Fruit fly (Drosophila melanogaster) whole organism, embryonic: Measurements from ENCODE around the gene CG4041.

Experiments used
- C15 ChIP-seq: fragments of 200-800 bp; sonication (Bioruptor generic); IDR thresholded peaks from 3 replicates; pipeline ENCODE4 v1.3.6; 2022; ENCODE audit warnings: missing biosample characterization, missing genetic modification characterization
- CG10979 ChIP-seq: fragments of 200-800 bp; sonication (Bioruptor generic); optimal IDR thresholded peaks from 2 replicates; lab custom pipeline; 2018; ENCODE audit warnings: missing biosample characterization, mild to moderate bottlenecking, missing genetic modification characterization, moderate library complexity
- CG11560 ChIP-seq: fragments of 200-800 bp; sonication (Bioruptor generic); IDR thresholded peaks from 3 replicates; pipeline ENCODE4 v1.3.6; 2022; ENCODE audit warnings: missing biosample characterization, missing genetic modification characterization
- CG14050 ChIP-seq: fragments of 200-800 bp; sonication (Bioruptor generic); IDR thresholded peaks from 3 replicates; pipeline ENCODE4 v1.3.6; 2022; ENCODE audit warnings: missing biosample characterization, missing genetic modification characterization
- CG14441 ChIP-seq: fragments of 200-800 bp; sonication (Bioruptor generic); IDR thresholded peaks from 2 replicates; pipeline ENCODE4 v1.3.6; 2022; ENCODE audit warnings: missing biosample characterization, missing genetic modification characterization
- CG14965 ChIP-seq: fragments of 200-800 bp; sonication (Bioruptor generic); optimal IDR thresholded peaks from 2 replicates; lab custom pipeline; 2016; ENCODE audit warnings: missing biosample characterization, missing genetic modification characterization, borderline replicate concordance
- CG17612 ChIP-seq: fragments of 200-800 bp; sonication (Bioruptor generic); IDR thresholded peaks from 2 replicates; pipeline ENCODE4 v1.3.6; 2022; ENCODE audit warnings: missing biosample characterization, missing genetic modification characterization
- CG17802 ChIP-seq: fragments of 200-800 bp; sonication (Bioruptor generic); optimal IDR thresholded peaks from 2 replicates; lab custom pipeline; 2018; ENCODE audit warnings: missing biosample characterization, mild to moderate bottlenecking, missing genetic modification characterization, moderate library complexity
- CG2712 ChIP-seq: fragments of 200-800 bp; optimal IDR thresholded peaks from 3 replicates; lab custom pipeline; 2019; ENCODE audit warnings: missing biosample characterization, mild to moderate bottlenecking, missing genetic modification characterization, moderate library complexity
- CG2875 ChIP-seq: fragments of 200-800 bp; sonication (Bioruptor generic); optimal IDR thresholded peaks from 2 replicates; lab custom pipeline; 2017; ENCODE audit warnings: missing biosample characterization, mild to moderate bottlenecking, missing genetic modification characterization, missing genetic modification reagents
- CG4404 ChIP-seq: fragments of 200-800 bp; sonication (Bioruptor generic); IDR thresholded peaks from 2 replicates; pipeline ENCODE4 v1.3.6; 2022; ENCODE audit warnings: missing biosample characterization, missing genetic modification characterization
- CG4707 ChIP-seq: fragments of 200-800 bp; sonication (Bioruptor generic); optimal IDR thresholded peaks from 2 replicates; lab custom pipeline; 2018; ENCODE audit warnings: missing biosample characterization, mild to moderate bottlenecking, missing genetic modification characterization, moderate library complexity
- CG6689 ChIP-seq: fragments of 200-800 bp; sonication (Bioruptor generic); IDR thresholded peaks from 2 replicates; pipeline ENCODE4 v1.3.6; 2022; ENCODE audit warnings: missing biosample characterization, missing genetic modification characterization
- CG7786 ChIP-seq: fragments of 200-800 bp; sonication (Bioruptor generic); optimal IDR thresholded peaks from 2 replicates; lab custom pipeline; 2016; ENCODE audit warnings: missing biosample characterization, missing genetic modification characterization
- CG9727 ChIP-seq: fragments of 200-800 bp; sonication (Bioruptor generic); optimal IDR thresholded peaks from 3 replicates; lab custom pipeline; 2017; ENCODE audit warnings: missing biosample characterization, mild to moderate bottlenecking, missing genetic modification characterization
- Camta ChIP-seq: fragments of 200-800 bp; sonication (Bioruptor generic); optimal IDR thresholded peaks from 2 replicates; lab custom pipeline; 2016; ENCODE audit warnings: missing biosample characterization, missing genetic modification characterization
- D19A ChIP-seq: fragments of 200-800 bp; optimal IDR thresholded peaks from 3 replicates; lab custom pipeline; 2019; ENCODE audit warnings: missing biosample characterization, mild to moderate bottlenecking, missing genetic modification characterization, moderate library complexity
- D19B ChIP-seq: fragments of 200-800 bp; sonication (Bioruptor generic); optimal IDR thresholded peaks from 2 replicates; lab custom pipeline; 2017; ENCODE audit warnings: missing biosample characterization, mild to moderate bottlenecking, missing genetic modification characterization
- ERR ChIP-seq: fragments of 200-800 bp; sonication (Bioruptor generic); optimal IDR thresholded peaks from 2 replicates; lab custom pipeline; 2016; ENCODE audit warnings: missing biosample characterization, missing genetic modification characterization
- HmgZ ChIP-seq: fragments of 200-800 bp; sonication (Bioruptor generic); optimal IDR thresholded peaks from 2 replicates; lab custom pipeline; 2018; ENCODE audit warnings: missing biosample characterization, mild to moderate bottlenecking, missing genetic modification characterization
- Hmr ChIP-seq: fragments of 200-800 bp; sonication (Bioruptor generic); optimal IDR thresholded peaks from 3 replicates; lab custom pipeline; 2017; ENCODE audit warnings: mild to moderate bottlenecking, missing biosample characterization, missing genetic modification reagents, missing genetic modification characterization
- Lim3 ChIP-seq: fragments of 200-800 bp; sonication (Bioruptor generic); IDR thresholded peaks from 2 replicates; pipeline ENCODE4 v1.3.6; 2022; ENCODE audit warnings: missing biosample characterization, missing genetic modification characterization
- Meics ChIP-seq: fragments of 200-800 bp; sonication (Bioruptor generic); optimal IDR thresholded peaks from 2 replicates; lab custom pipeline; 2017; ENCODE audit warnings: missing biosample characterization, mild to moderate bottlenecking, missing genetic modification characterization
- NFAT ChIP-seq: fragments of 200-800 bp; sonication (Bioruptor generic); IDR thresholded peaks from 2 replicates; pipeline ENCODE4 v1.3.6; 2022; ENCODE audit warnings: missing biosample characterization, missing genetic modification characterization
- Neu2 ChIP-seq: fragments of 200-800 bp; sonication (Bioruptor generic); optimal IDR thresholded peaks from 3 replicates; lab custom pipeline; 2016; ENCODE audit warnings: missing biosample characterization, missing genetic modification characterization, borderline replicate concordance
- Nf-YA ChIP-seq: fragments of 200-800 bp; sonication (Bioruptor generic); IDR thresholded peaks from 2 replicates; pipeline ENCODE4 v1.3.6; 2022; ENCODE audit warnings: missing biosample characterization, missing genetic modification characterization
- Nf-YB ChIP-seq: fragments of 200-800 bp; sonication (Bioruptor generic); optimal IDR thresholded peaks from 3 replicates; lab custom pipeline; 2019; ENCODE audit warnings: missing biosample characterization, mild to moderate bottlenecking, missing genetic modification characterization, moderate library complexity
- Pdp1 ChIP-seq, 2 experiments: fragments of 200-800 bp; sonication (Bioruptor generic); optimal IDR thresholded peaks; 3 replicates each; lab custom pipeline; 2016; ENCODE audit warnings: missing biosample characterization in 2 of 2, missing genetic modification characterization in 2 of 2, mild to moderate bottlenecking in 1 of 2, moderate library complexity in 1 of 2
- Scr ChIP-seq: fragments of 200-800 bp; sonication (Bioruptor generic); IDR thresholded peaks from 2 replicates; pipeline ENCODE4 v1.3.6; 2022; ENCODE audit warnings: missing biosample characterization, missing genetic modification characterization; ENCODE audit not compliant: partially characterized antibody
- Spps ChIP-seq: fragments of 200-800 bp; sonication (Bioruptor generic); optimal IDR thresholded peaks from 2 replicates; lab custom pipeline; 2018; ENCODE audit warnings: missing biosample characterization, mild to moderate bottlenecking, missing genetic modification characterization
- amos ChIP-seq: fragments of 200-800 bp; sonication (Bioruptor generic); IDR thresholded peaks from 2 replicates; pipeline ENCODE4 v1.3.6; 2022; ENCODE audit warnings: missing biosample characterization, missing genetic modification characterization; ENCODE audit not compliant: partially characterized antibody
- bab2 ChIP-seq: fragments of 200-800 bp; sonication (Bioruptor generic); optimal IDR thresholded peaks from 2 replicates; lab custom pipeline; 2016; ENCODE audit warnings: missing biosample characterization, missing genetic modification characterization
- corto ChIP-seq: fragments of 200-800 bp; sonication (Bioruptor generic); optimal IDR thresholded peaks from 2 replicates; lab custom pipeline; 2016; ENCODE audit warnings: missing biosample characterization, mild to moderate bottlenecking, missing genetic modification characterization, moderate library complexity
- disco-r ChIP-seq: fragments of 200-800 bp; sonication (Bioruptor generic); optimal IDR thresholded peaks from 2 replicates; lab custom pipeline; 2016; ENCODE audit warnings: missing biosample characterization, missing genetic modification characterization
- dmrt99B ChIP-seq: fragments of 200-800 bp; sonication (Bioruptor generic); optimal IDR thresholded peaks from 2 replicates; lab custom pipeline; 2018; ENCODE audit warnings: missing biosample characterization, mild to moderate bottlenecking, missing genetic modification characterization, moderate library complexity
- exex ChIP-seq: fragments of 200-800 bp; sonication (Bioruptor generic); optimal IDR thresholded peaks from 4 replicates; lab custom pipeline; 2018; ENCODE audit warnings: missing biosample characterization, mild to moderate bottlenecking, missing genetic modification characterization, moderate library complexity
- gce ChIP-seq: fragments of 200-800 bp; sonication (Bioruptor generic); IDR thresholded peaks from 3 replicates; pipeline ENCODE4 v1.3.6; 2022; ENCODE audit warnings: missing biosample characterization, missing genetic modification characterization
- grn ChIP-seq: fragments of 200-800 bp; sonication (Bioruptor generic); optimal IDR thresholded peaks from 3 replicates; lab custom pipeline; 2017; ENCODE audit warnings: missing biosample characterization, missing genetic modification characterization
- gt ChIP-seq: fragments of 200-800 bp; sonication (Bioruptor generic); IDR thresholded peaks from 2 replicates; pipeline ENCODE4 v1.3.6; 2022; ENCODE audit warnings: missing biosample characterization, missing genetic modification characterization
- jigr1 ChIP-seq: fragments of 200-800 bp; sonication (Bioruptor generic); IDR thresholded peaks from 3 replicates; pipeline ENCODE4 v1.3.6; 2022; ENCODE audit warnings: missing biosample characterization, missing genetic modification characterization
- kay ChIP-seq: fragments of 200-800 bp; sonication (Bioruptor generic); optimal IDR thresholded peaks from 2 replicates; lab custom pipeline; 2016; ENCODE audit warnings: missing biosample characterization, missing genetic modification characterization
- ken ChIP-seq: fragments of 200-800 bp; sonication (Bioruptor generic); IDR thresholded peaks from 3 replicates; pipeline ENCODE4 v1.3.6; 2022; ENCODE audit warnings: missing biosample characterization, missing genetic modification characterization
- lmd ChIP-seq: fragments of 200-800 bp; sonication (Bioruptor generic); IDR thresholded peaks from 2 replicates; pipeline ENCODE4 v1.3.6; 2022; ENCODE audit warnings: missing biosample characterization, missing genetic modification characterization
- onecut ChIP-seq: fragments of 200-800 bp; sonication (Bioruptor generic); IDR thresholded peaks from 2 replicates; pipeline ENCODE4 v1.3.6; 2022; ENCODE audit warnings: missing biosample characterization, missing genetic modification characterization
- otp ChIP-seq: fragments of 200-800 bp; sonication (Bioruptor generic); IDR thresholded peaks from 3 replicates; pipeline ENCODE4, ENCODE4 v1.3.6; 2022; ENCODE audit warnings: missing biosample characterization, missing genetic modification characterization
- run ChIP-seq: fragments of 200-800 bp; sonication (Bioruptor generic); optimal IDR thresholded peaks from 3 replicates; lab custom pipeline; 2018; ENCODE audit warnings: missing biosample characterization, mild to moderate bottlenecking, missing genetic modification characterization
- tin ChIP-seq: fragments of 200-800 bp; sonication (Bioruptor generic); optimal IDR thresholded peaks from 3 replicates; lab custom pipeline; 2016; ENCODE audit warnings: missing biosample characterization, missing genetic modification characterization
- vfl ChIP-seq: fragments of 200-800 bp; sonication (Bioruptor generic); optimal IDR thresholded peaks from 2 replicates; lab custom pipeline; 2016; ENCODE audit warnings: missing biosample characterization, missing genetic modification characterization
- zen2 ChIP-seq: fragments of 200-800 bp; sonication (Bioruptor generic); IDR thresholded peaks from 3 replicates; pipeline ENCODE4 v1.3.6; 2022; ENCODE audit warnings: missing biosample characterization, missing genetic modification characterization; ENCODE audit not compliant: partially characterized antibody

Gene CG4041

dm6 chrX:4919040-4919881 is 1.0 kb upstream of the CG4041 start (continued):
- TF ChIP-seq onecut (GFP tag; lab: Robert Waterston, UW) (peak; percentile 72), D19A (peak; percentile 52), CG14050 (peak; percentile 74), grn (no peak), Hmr (GFP tag; lab: Kevin White, UChicago) (peak; percentile 78), Nf-YA (GFP tag; lab: Robert Waterston, UW) (peak; percentile 67), vfl (GFP tag; lab: Kevin White, UChicago) (peak; percentile 21), Spps (tag; lab: Kevin White, UChicago) (no peak), kay (GFP tag; lab: Kevin White, UChicago) (peak; percentile 65), CG10979 (tag; lab: Kevin White, UChicago) (peak; percentile 58), gce (GFP tag; lab: Robert Waterston, UW) (0 out of 3 replicates have a peak, but pooled peaks have one; percentile 63), C15 (GFP tag; lab: Robert Waterston, UW) (peak; percentile 80; the same call in 1 of the 3 replicates), HmgZ (tag; lab: Kevin White, UChicago) (peak; percentile 71), CG14965 (no peak), tin (GFP tag; lab: Kevin White, UChicago) (peak; percentile 77), Camta (peak; percentile 54), amos (GFP tag; lab: Robert Waterston, UW) (no peak), gt (GFP tag; lab: Robert Waterston, UW) (no peak; the same call in 1 of the 2 replicates), Scr (GFP tag; lab: Robert Waterston, UW) (no peak), bab2 (GFP tag; lab: Kevin White, UChicago) (peak; percentile 84), CG11560 (tag; lab: Robert Waterston, UW) (peak; percentile 80; the same call in 2 of the 3 replicates), CG17612 (GFP tag; lab: Robert Waterston, UW) (peak; percentile 71), zen2 (GFP tag; lab: Robert Waterston, UW) (no peak), CG14441 (GFP tag; lab: Robert Waterston, UW) (peak; percentile 93), Lim3 (GFP tag; lab: Robert Waterston, UW) (peak; percentile 27; the same call in 1 of the 2 replicates), lmd (GFP tag; lab: Robert Waterston, UW) (peak; percentile 95), Pdp1 (GFP tag; optimal IDR thresholded peaks at IDR 0.05; lab: Kevin White, UChicago) (peak; percentile 83 to 87), exex (tag; lab: Kevin White, UChicago) (peak; percentile 38), CG4404 (peak; percentile 67), run (peak; percentile 38), CG2875 (GFP tag; lab: Kevin White, UChicago) (peak; percentile 64), corto (GFP tag; lab: Kevin White, UChicago) (no peak), CG9727 (peak; percentile 55), D19B (GFP tag; lab: Kevin White, UChicago) (peak; percentile 35), CG2712 (tag; lab: Kevin White, UChicago) (peak; percentile 71), CG7786 (GFP tag; lab: Kevin White, UChicago) (peak; percentile 82), ERR (GFP tag; lab: Kevin White, UChicago) (peak; percentile 86), CG17802 (tag; lab: Kevin White, UChicago) (peak; percentile 27), dmrt99B (tag; lab: Kevin White, UChicago) (peak; percentile 79), Nf-YB (GFP tag; lab: Kevin White, UChicago) (peak; percentile 54), Neu2 (no peak), otp (peak; percentile 70; the same call in 1 of the 3 replicates), Meics (GFP tag; lab: Kevin White, UChicago) (peak; percentile 86), disco-r (GFP tag; lab: Kevin White, UChicago) (peak; percentile 37), CG4707 (GFP tag; lab: Kevin White, UChicago) (peak; percentile 53), CG6689 (peak; percentile 84), ken (GFP tag; lab: Robert Waterston, UW) (peak; percentile 81), jigr1 (GFP tag; lab: Robert Waterston, UW) (peak; percentile 85), NFAT (peak; percentile 86)
